Fruit fly (Drosophila melanogaster): ENCODE measurements around the gene CG12213.

DNA sequence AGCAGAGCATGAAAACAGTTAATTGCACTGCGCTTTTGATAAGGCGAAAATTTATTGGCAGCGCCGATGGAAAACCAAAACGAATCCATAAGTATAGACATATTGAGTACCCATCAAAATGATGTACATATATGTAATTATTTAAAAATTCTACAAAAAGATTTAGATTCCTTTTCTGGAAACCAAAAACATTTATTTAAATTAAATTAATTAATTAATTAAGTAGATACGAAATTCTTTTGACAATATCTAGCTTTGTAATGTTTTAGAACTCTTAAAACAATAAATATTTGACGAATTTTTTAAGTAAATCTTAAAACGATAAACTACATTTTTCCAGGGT is 9.8 kb upstream of the CG12213 start:
- TF ChIP-seq CG8159 (tag; optimal IDR thresholded peaks at IDR 0.05) = peak; percentile 31
- no peak for TF ChIP-seq EcR (GFP tag; optimal IDR thresholded peaks at IDR 0.05)
- no peak for TF ChIP-seq rn (GFP tag; IDR thresholded peaks at IDR 0.05)
- TF ChIP-seq fd96Ca (GFP tag; IDR thresholded peaks at IDR 0.05) = no peak
- TF ChIP-seq CG17806 (tag; optimal IDR thresholded peaks at IDR 0.05) = peak; percentile 7
- no peak for TF ChIP-seq Snoo (tag; optimal IDR thresholded peaks at IDR 0.05)
- no peak for TF ChIP-seq CG4496 (GFP tag; IDR thresholded peaks at IDR 0.05)
- no peak for TF ChIP-seq CG32121 (GFP tag; IDR thresholded peaks at IDR 0.05)
